Fruit fly (Drosophila melanogaster): ENCODE measurements around the gene zormin.
A peak's percentile ranks its signal among the peaks of the same experiment; 100 is the strongest.

Gene zormin

dm6 chr3L:2164031-2164537, 12.6 kb upstream of the zormin start (continued):
- TF ChIP-seq C15 (GFP tag; IDR thresholded peaks at IDR 0.05): no peak
- TF ChIP-seq CG7556 (GFP tag; optimal IDR thresholded peaks at IDR 0.05): no peak
- no peak for TF ChIP-seq fru (optimal IDR thresholded peaks at IDR 0.05)
- peak; percentile 15 for TF ChIP-seq CG17829 (tag; optimal IDR thresholded peaks at IDR 0.05)
- TF ChIP-seq Nf-YA (GFP tag; IDR thresholded peaks at IDR 0.05): 0 out of 2 replicates have a peak, but pooled peaks have one; percentile 29
- TF ChIP-seq CG6254 (GFP tag; optimal IDR thresholded peaks at IDR 0.05): no peak
- no peak for TF ChIP-seq CG30403 (GFP tag; optimal IDR thresholded peaks at IDR 0.05)
- TF ChIP-seq CG4328 (GFP tag; optimal IDR thresholded peaks at IDR 0.05): no peak
- no peak for TF ChIP-seq en (GFP tag; optimal IDR thresholded peaks at IDR 0.05)
- no peak for TF ChIP-seq CG15011 (GFP tag; optimal IDR thresholded peaks at IDR 0.05)
- peak; percentile 13 for TF ChIP-seq crc (GFP tag; optimal IDR thresholded peaks at IDR 0.05)
- no peak for TF ChIP-seq Hr78 (GFP tag; optimal IDR thresholded peaks at IDR 0.05)
- peak; percentile 52 for TF ChIP-seq CG5245 (GFP tag; optimal IDR thresholded peaks at IDR 0.05)
- TF ChIP-seq slp2 (GFP tag; optimal IDR thresholded peaks at IDR 0.05): no peak
- TF ChIP-seq CG10654 (GFP tag; optimal IDR thresholded peaks at IDR 0.05): peak; percentile 35
- TF ChIP-seq salm (tag; optimal IDR thresholded peaks at IDR 0.05): no peak
- TF ChIP-seq dimm (GFP tag; IDR thresholded peaks at IDR 0.05): no peak
- TF ChIP-seq vnd (GFP tag; IDR thresholded peaks at IDR 0.05; ENCODE audit: partially characterized antibody): no peak
- TF ChIP-seq nau (GFP tag; optimal IDR thresholded peaks at IDR 0.05): no peak
- no peak for TF ChIP-seq schlank (tag; optimal IDR thresholded peaks at IDR 0.05)
- TF ChIP-seq sens (GFP tag): peak; percentile 95
- no peak for TF ChIP-seq CG18764 (GFP tag; optimal IDR thresholded peaks at IDR 0.05)
- TF ChIP-seq Dbx (GFP tag; IDR thresholded peaks at IDR 0.05): no peak
- no peak for TF ChIP-seq Fer2 (tag; optimal IDR thresholded peaks at IDR 0.05)
- TF ChIP-seq CG14667 (GFP tag; IDR thresholded peaks at IDR 0.05): peak; percentile 34; the same call in 1 of the 2 replicates
- TF ChIP-seq Nf-YB (GFP tag; optimal IDR thresholded peaks at IDR 0.05): no peak
- no peak for TF ChIP-seq tap (tag; optimal IDR thresholded peaks at IDR 0.05)
- no peak for TF ChIP-seq Doc3 (GFP tag; IDR thresholded peaks at IDR 0.05; ENCODE audit: partially characterized antibody)
- TF ChIP-seq Hey (tag; optimal IDR thresholded peaks at IDR 0.05): no peak
- no peak for TF ChIP-seq CG10267 (tag; optimal IDR thresholded peaks at IDR 0.05)
- no peak for TF ChIP-seq CG9797 (GFP tag; optimal IDR thresholded peaks at IDR 0.05)
- no peak for TF ChIP-seq CG8765 (GFP tag; IDR thresholded peaks at IDR 0.05)
- TF ChIP-seq CG1603 (tag; optimal IDR thresholded peaks at IDR 0.05): no peak
- TF ChIP-seq CG4820 (GFP tag; optimal IDR thresholded peaks at IDR 0.05): peak; percentile 57
- peak; percentile 72; the same call in 1 of the 2 replicates for TF ChIP-seq Xrp1 (GFP tag; IDR thresholded peaks at IDR 0.05)
- no peak for TF ChIP-seq CG9437 (GFP tag; optimal IDR thresholded peaks at IDR 0.05)
- no peak for TF ChIP-seq Opbp (GFP tag; IDR thresholded peaks at IDR 0.05; ENCODE audit: partially characterized antibody)
- TF ChIP-seq Mad (GFP tag; optimal IDR thresholded peaks at IDR 0.05): no peak
- TF ChIP-seq Gsc (GFP tag; IDR thresholded peaks at IDR 0.05): 0 out of 2 replicates have a peak, but pooled peaks have one; percentile 11
- TF ChIP-seq gem (tag; optimal IDR thresholded peaks at IDR 0.05): peak; percentile 44
- no peak for TF ChIP-seq Sry-β (GFP tag; optimal IDR thresholded peaks at IDR 0.05)
- no peak for TF ChIP-seq maf-S (GFP tag; optimal IDR thresholded peaks at IDR 0.05)
- TF ChIP-seq gro (GFP tag; optimal IDR thresholded peaks at IDR 0.05): no peak
- no peak for TF ChIP-seq BEAF-32 (GFP tag; optimal IDR thresholded peaks at IDR 0.05)
- TF ChIP-seq CG2202 (tag; optimal IDR thresholded peaks at IDR 0.05): no peak
- no peak for TF ChIP-seq Dip3 (GFP tag; optimal IDR thresholded peaks at IDR 0.05)
- no peak for TF ChIP-seq dm (GFP tag; optimal IDR thresholded peaks at IDR 0.05)
- no peak for TF ChIP-seq Lhr (GFP tag; optimal IDR thresholded peaks at IDR 0.05)
- no peak for TF ChIP-seq CG1529 (GFP tag; optimal IDR thresholded peaks at IDR 0.05)
- no peak for TF ChIP-seq abd-A (tag; optimal IDR thresholded peaks at IDR 0.05)
- no peak for TF ChIP-seq CG6272 (GFP tag; IDR thresholded peaks at IDR 0.05)

Data from whole organism, embryonic.